Fruit fly (Drosophila melanogaster) whole organism, embryonic: Measurements from ENCODE around the gene CG6785.
A peak's percentile ranks its signal among the peaks of the same experiment; 100 is the strongest.

Experiments used
- ATbp ChIP-seq: fragments of 200-800 bp; sonication (Bioruptor generic); optimal IDR thresholded peaks from 2 replicates; lab custom pipeline; 2017; ENCODE audit warnings: missing biosample characterization, mild to moderate bottlenecking, missing genetic modification characterization, missing genetic modification reagents
- BEAF-32 ChIP-seq: fragments of 200-800 bp; sonication (Bioruptor generic); optimal IDR thresholded peaks from 3 replicates; lab custom pipeline; 2017; ENCODE audit warnings: missing biosample characterization, missing genetic modification characterization, mild to moderate bottlenecking, moderate library complexity, missing genetic modification reagents
- CG12219 ChIP-seq: fragments of 200-800 bp; sonication (Bioruptor generic); optimal IDR thresholded peaks from 3 replicates; lab custom pipeline; 2018; ENCODE audit warnings: missing biosample characterization, mild to moderate bottlenecking, missing genetic modification characterization
- CG12236 ChIP-seq: fragments of 200-800 bp; sonication (Bioruptor generic); optimal IDR thresholded peaks from 2 replicates; lab custom pipeline; 2016; ENCODE audit warnings: missing biosample characterization, missing genetic modification characterization
- CG13894 ChIP-seq: fragments of 200-800 bp; sonication (Bioruptor generic); optimal IDR thresholded peaks from 3 replicates; lab custom pipeline; 2018; ENCODE audit warnings: missing biosample characterization, mild to moderate bottlenecking, missing genetic modification characterization, moderate library complexity
- CG14441 ChIP-seq: fragments of 200-800 bp; sonication (Bioruptor generic); IDR thresholded peaks from 2 replicates; pipeline ENCODE4 v1.3.6; 2022; ENCODE audit warnings: missing biosample characterization, missing genetic modification characterization
- CG15269 ChIP-seq: fragments of 200-800 bp; sonication (Bioruptor generic); optimal IDR thresholded peaks from 2 replicates; lab custom pipeline; 2018; ENCODE audit warnings: missing biosample characterization, mild to moderate bottlenecking, missing genetic modification characterization, moderate library complexity
- CG1647 ChIP-seq: fragments of 200-800 bp; sonication (Bioruptor generic); optimal IDR thresholded peaks from 3 replicates; lab custom pipeline; 2016; ENCODE audit warnings: missing biosample characterization, missing genetic modification characterization
- CG16813 ChIP-seq: fragments of 200-800 bp; sonication (Bioruptor generic); IDR thresholded peaks from 3 replicates; pipeline ENCODE4 v1.3.6; 2022; ENCODE audit warnings: missing biosample characterization, missing genetic modification characterization; ENCODE audit not compliant: partially characterized antibody
- CG16815 ChIP-seq: fragments of 200-800 bp; sonication (Bioruptor generic); optimal IDR thresholded peaks from 3 replicates; lab custom pipeline; 2017; ENCODE audit warnings: missing biosample characterization, mild to moderate bottlenecking, missing genetic modification characterization
- CG17568 ChIP-seq: fragments of 200-800 bp; sonication (Bioruptor generic); optimal IDR thresholded peaks from 2 replicates; lab custom pipeline; 2018; ENCODE audit warnings: missing biosample characterization, mild to moderate bottlenecking, missing genetic modification characterization, moderate library complexity
- CG18619 ChIP-seq: fragments of 200-800 bp; sonication (Bioruptor generic); optimal IDR thresholded peaks from 3 replicates; lab custom pipeline; 2017; ENCODE audit warnings: missing biosample characterization, mild to moderate bottlenecking, missing genetic modification characterization
- CG2120 ChIP-seq: fragments of 200-800 bp; sonication (Bioruptor generic); optimal IDR thresholded peaks from 3 replicates; lab custom pipeline; 2016; ENCODE audit warnings: missing biosample characterization, missing genetic modification characterization
- CG2129 ChIP-seq: fragments of 200-800 bp; sonication (Bioruptor generic); IDR thresholded peaks from 2 replicates; pipeline ENCODE4 v1.3.6; 2022; ENCODE audit warnings: missing biosample characterization, missing genetic modification characterization; ENCODE audit not compliant: partially characterized antibody
- CG2199 ChIP-seq: fragments of 200-800 bp; sonication (Bioruptor generic); IDR thresholded peaks from 3 replicates; pipeline ENCODE4 v1.3.6; 2022; ENCODE audit warnings: missing biosample characterization, missing genetic modification characterization
- CG2712 ChIP-seq: fragments of 200-800 bp; optimal IDR thresholded peaks from 3 replicates; lab custom pipeline; 2019; ENCODE audit warnings: missing biosample characterization, mild to moderate bottlenecking, missing genetic modification characterization, moderate library complexity
- CG31365 ChIP-seq: fragments of 200-800 bp; sonication (Bioruptor generic); optimal IDR thresholded peaks from 2 replicates; lab custom pipeline; 2018; ENCODE audit warnings: missing biosample characterization, mild to moderate bottlenecking, missing genetic modification characterization
- CG32772 ChIP-seq: fragments of 200-800 bp; sonication (Bioruptor generic); IDR thresholded peaks from 2 replicates; pipeline ENCODE4 v1.3.6; 2022; ENCODE audit warnings: missing biosample characterization, missing genetic modification characterization
- CG33213 ChIP-seq: fragments of 200-800 bp; sonication (Bioruptor generic); optimal IDR thresholded peaks from 3 replicates; lab custom pipeline; 2016; ENCODE audit warnings: missing biosample characterization, missing genetic modification characterization
- CG4424 ChIP-seq: fragments of 200-800 bp; sonication (Bioruptor generic); optimal IDR thresholded peaks from 3 replicates; lab custom pipeline; 2016; ENCODE audit warnings: missing biosample characterization, missing genetic modification characterization
- CG4820 ChIP-seq: fragments of 200-800 bp; sonication (Bioruptor generic); optimal IDR thresholded peaks from 3 replicates; lab custom pipeline; 2016; ENCODE audit warnings: missing biosample characterization, missing genetic modification characterization
- CG7745 ChIP-seq: fragments of 200-800 bp; sonication (Bioruptor generic); optimal IDR thresholded peaks from 2 replicates; lab custom pipeline; 2018; ENCODE audit warnings: missing biosample characterization, mild to moderate bottlenecking, missing genetic modification characterization, moderate library complexity
- CG8359 ChIP-seq: fragments of 200-800 bp; sonication (Bioruptor generic); optimal IDR thresholded peaks from 2 replicates; lab custom pipeline; 2017; ENCODE audit warnings: missing biosample characterization, mild to moderate bottlenecking, missing genetic modification characterization, borderline replicate concordance
- CrebB ChIP-seq: fragments of 200-800 bp; sonication (Bioruptor generic); optimal IDR thresholded peaks from 3 replicates; lab custom pipeline; 2018; ENCODE audit warnings: missing biosample characterization, mild to moderate bottlenecking, missing genetic modification characterization
- Dfd ChIP-seq, 2 experiments: fragments of >200 bp; optimal IDR thresholded peaks; 2 replicates each; lab custom pipeline; 2017; ENCODE audit warnings: missing biosample characterization in 2 of 2, missing genetic modification characterization in 2 of 2
- Dp ChIP-seq: fragments of 200-800 bp; sonication (Bioruptor generic); optimal IDR thresholded peaks from 2 replicates; lab custom pipeline; 2018; ENCODE audit warnings: missing biosample characterization, mild to moderate bottlenecking, missing genetic modification characterization, moderate library complexity
- Eip74EF ChIP-seq, 2 experiments: fragments of 200-800 bp in 1 of 2; fragments of >200 bp in 1 of 2; sonication (Bioruptor generic) in 1 of 2; optimal IDR thresholded peaks; 2 replicates each; lab custom pipeline; 2017 to 2019; ENCODE audit warnings: missing biosample characterization in 2 of 2, missing genetic modification characterization in 2 of 2, mild to moderate bottlenecking in 1 of 2, moderate library complexity in 1 of 2
- H2.0 ChIP-seq: fragments of 200-800 bp; sonication (Bioruptor generic); IDR thresholded peaks from 2 replicates; pipeline ENCODE4 v1.3.6; 2022; ENCODE audit warnings: missing biosample characterization, missing genetic modification characterization
- Hand ChIP-seq: fragments of 200-800 bp; sonication (Bioruptor generic); optimal IDR thresholded peaks from 2 replicates; lab custom pipeline; 2017; ENCODE audit warnings: mild to moderate bottlenecking, missing biosample characterization, missing genetic modification reagents, missing genetic modification characterization
- Hr78 ChIP-seq, 2 experiments: fragments of 200-800 bp in 1 of 2; fragments of >200 bp in 1 of 2; sonication (Bioruptor generic) in 1 of 2; optimal IDR thresholded peaks; 2 replicates each; lab custom pipeline; 2017 to 2019; ENCODE audit warnings: missing biosample characterization in 2 of 2, missing genetic modification characterization in 2 of 2, mild to moderate bottlenecking in 1 of 2, moderate library complexity in 1 of 2
- Lhr ChIP-seq: fragments of 200-800 bp; sonication (Bioruptor generic); optimal IDR thresholded peaks from 3 replicates; lab custom pipeline; 2017; ENCODE audit warnings: mild to moderate bottlenecking, missing biosample characterization, missing genetic modification reagents, missing genetic modification characterization
- Med ChIP-seq: fragments of 200-800 bp; sonication (Bioruptor generic); peaks from one replicate; lab custom pipeline; 2016; ENCODE audit warnings: missing biosample characterization, missing genetic modification characterization, mild to moderate bottlenecking, inconsistent platforms, moderate library complexity
- NfI ChIP-seq: fragments of 200-800 bp; sonication (Bioruptor generic); optimal IDR thresholded peaks from 3 replicates; lab custom pipeline; 2018; ENCODE audit warnings: missing biosample characterization, mild to moderate bottlenecking, missing genetic modification characterization, moderate library complexity
- Sin3A ChIP-seq: fragments of >200 bp; optimal IDR thresholded peaks from 2 replicates; lab custom pipeline; 2018
- bab2 ChIP-seq: fragments of 200-800 bp; sonication (Bioruptor generic); optimal IDR thresholded peaks from 2 replicates; lab custom pipeline; 2016; ENCODE audit warnings: missing biosample characterization, missing genetic modification characterization
- btn ChIP-seq: fragments of 200-800 bp; sonication (Bioruptor generic); optimal IDR thresholded peaks from 2 replicates; lab custom pipeline; 2016; ENCODE audit warnings: missing biosample characterization, missing genetic modification characterization
- gce ChIP-seq: fragments of 200-800 bp; sonication (Bioruptor generic); IDR thresholded peaks from 3 replicates; pipeline ENCODE4 v1.3.6; 2022; ENCODE audit warnings: missing biosample characterization, missing genetic modification characterization
- grau ChIP-seq: fragments of 200-800 bp; optimal IDR thresholded peaks from 3 replicates; lab custom pipeline; 2019; ENCODE audit warnings: missing biosample characterization, mild to moderate bottlenecking, missing genetic modification characterization, moderate library complexity
- grn ChIP-seq: fragments of 200-800 bp; sonication (Bioruptor generic); optimal IDR thresholded peaks from 3 replicates; lab custom pipeline; 2017; ENCODE audit warnings: missing biosample characterization, missing genetic modification characterization
- ham ChIP-seq: fragments of 200-800 bp; sonication (Bioruptor generic); IDR thresholded peaks from 2 replicates; pipeline ENCODE4 v1.3.6; 2022; ENCODE audit warnings: missing biosample characterization, missing genetic modification characterization
- insv ChIP-seq, 2 experiments: fragments of 200-800 bp; sonication (Bioruptor generic); optimal IDR thresholded peaks; 3 replicates each; lab custom pipeline; 2016 to 2018; ENCODE audit warnings: missing biosample characterization in 2 of 2, missing genetic modification characterization in 2 of 2
- kah ChIP-seq: fragments of 200-800 bp; sonication (Bioruptor generic); optimal IDR thresholded peaks from 2 replicates; lab custom pipeline; 2018; ENCODE audit warnings: missing biosample characterization, mild to moderate bottlenecking, missing genetic modification characterization
- lov ChIP-seq, 2 experiments: fragments of 200-800 bp in 1 of 2; fragments of >200 bp in 1 of 2; sonication (Bioruptor generic) in 1 of 2; IDR thresholded peaks in 1 of 2; optimal IDR thresholded peaks in 1 of 2; 2 replicates in 1 of 2; 3 replicates in 1 of 2; pipeline versions ENCODE4 v1.3.6 to Lab custom; 2017 to 2022; ENCODE audit warnings: missing biosample characterization in 1 of 2, missing genetic modification characterization in 1 of 2
- oc ChIP-seq: fragments of 200-800 bp; sonication (Bioruptor generic); optimal IDR thresholded peaks from 2 replicates; lab custom pipeline; 2018; ENCODE audit warnings: missing biosample characterization, mild to moderate bottlenecking, missing genetic modification characterization, moderate library complexity
- pho ChIP-seq: fragments of 200-800 bp; sonication (Bioruptor generic); optimal IDR thresholded peaks from 2 replicates; lab custom pipeline; 2016; ENCODE audit warnings: missing biosample characterization, missing genetic modification characterization
- slou ChIP-seq: fragments of 200-800 bp; sonication (Bioruptor generic); optimal IDR thresholded peaks from 3 replicates; lab custom pipeline; 2016; ENCODE audit warnings: missing biosample characterization, missing genetic modification characterization
- trem ChIP-seq: fragments of 200-800 bp; optimal IDR thresholded peaks from 3 replicates; lab custom pipeline; 2019; ENCODE audit warnings: missing biosample characterization, mild to moderate bottlenecking, missing genetic modification characterization, moderate library complexity
- zfh1 ChIP-seq: fragments of 200-800 bp; sonication (Bioruptor generic); IDR thresholded peaks from 3 replicates; pipeline ENCODE4 v1.3.6; 2022; ENCODE audit warnings: missing biosample characterization, missing genetic modification characterization

CG6785 gene

dm6 chr2L:12002922-12003791, 41.8 kb downstream of the CG6785 start (continued):
- TF ChIP-seq oc (tag; lab: Kevin White, UChicago) (no peak), Hand (peak; percentile 35), kah (GFP tag; lab: Kevin White, UChicago) (peak; percentile 82), CG14441 (GFP tag; lab: Robert Waterston, UW) (no peak), ATbp (GFP tag; lab: Kevin White, UChicago) (peak; percentile 29), CG4424 (GFP tag; lab: Kevin White, UChicago) (no peak), btn (GFP tag; lab: Kevin White, UChicago) (no peak), CG18619 (no peak), CrebB (no peak), grn (peak; percentile 89), zfh1 (GFP tag; lab: Robert Waterston, UW) (no peak), pho (GFP tag; lab: Kevin White, UChicago) (peak; percentile 41), NfI (peak; percentile 59), CG13894 (tag; lab: Kevin White, UChicago) (peak; percentile 60), CG16813 (no peak), bab2 (GFP tag; lab: Kevin White, UChicago) (peak; percentile 25), CG1647 (peak; percentile 21), gce (GFP tag; lab: Robert Waterston, UW) (no peak), insv (GFP tag; optimal IDR thresholded peaks at IDR 0.05; lab: Kevin White, UChicago) (peak in 1 of 2 experiments; percentile 79), Dp (GFP tag; lab: Kevin White, UChicago) (no peak), CG2712 (tag; lab: Kevin White, UChicago) (peak; percentile 63), CG31365 (tag; lab: Kevin White, UChicago) (no peak), CG12236 (GFP tag; lab: Kevin White, UChicago) (no peak), CG17568 (GFP tag; lab: Kevin White, UChicago) (peak; percentile 60), Hr78 (GFP tag; optimal IDR thresholded peaks at IDR 0.05; lab: Kevin White, UChicago) (peak in 1 of 2 experiments; percentile 91), ham (GFP tag; lab: Robert Waterston, UW) (no peak), grau (tag; lab: Kevin White, UChicago) (peak; percentile 47), CG15269 (tag; lab: Kevin White, UChicago) (peak; percentile 66), BEAF-32 (GFP tag; lab: Kevin White, UChicago) (no peak), Med (GFP tag; lab: Kevin White, UChicago) (peak; percentile 90), H2.0 (GFP tag; lab: Robert Waterston, UW) (no peak), CG32772 (GFP tag; lab: Robert Waterston, UW) (no peak), Lhr (GFP tag; lab: Kevin White, UChicago) (peak; percentile 95), lov (optimal IDR thresholded peaks at IDR 0.05; lab: Kevin White, UChicago) (no peak), lov (GFP tag; IDR thresholded peaks at IDR 0.05; lab: Robert Waterston, UW) (no peak), Eip74EF (GFP tag; optimal IDR thresholded peaks at IDR 0.05; lab: Kevin White, UChicago) (peak in 1 of 2 experiments; percentile 78), CG2199 (GFP tag; lab: Robert Waterston, UW) (no peak), CG16815 (GFP tag; lab: Kevin White, UChicago) (no peak), CG8359 (peak; percentile 35), Dfd (GFP tag; optimal IDR thresholded peaks at IDR 0.05; lab: Kevin White, UChicago) (no peak), trem (tag; lab: Kevin White, UChicago) (no peak), CG2129 (GFP tag; lab: Robert Waterston, UW) (no peak), CG2120 (GFP tag; lab: Kevin White, UChicago) (peak; percentile 48), CG4820 (peak; percentile 13), CG12219 (GFP tag; lab: Kevin White, UChicago) (peak; percentile 31), slou (GFP tag; lab: Kevin White, UChicago) (no peak), CG7745 (tag; lab: Kevin White, UChicago) (peak; percentile 96), CG33213 (GFP tag; lab: Kevin White, UChicago) (peak; percentile 10), Sin3A (no peak)
